Fruit fly (Drosophila melanogaster): ENCODE results near the gene Usp7.
A peak's percentile ranks its signal among the peaks of the same experiment; 100 is the strongest.

Usp7 gene

dm6 chrX:12003437-12004394 is 25.1 kb downstream of the Usp7 start, which contains the start of gene fw (continued):
- peak; percentile 7 to 34 for TF ChIP-seq dpn (GFP tag; optimal IDR thresholded peaks at IDR 0.05)
- peak; percentile 92 for TF ChIP-seq CG4707 (GFP tag; optimal IDR thresholded peaks at IDR 0.05)
- peak; percentile 25 for TF ChIP-seq CG2712 (tag; optimal IDR thresholded peaks at IDR 0.05)
- TF ChIP-seq GATAe (GFP tag; conservative IDR thresholded peaks at IDR 0.05) = no peak
- peak; percentile 65; the same call in 1 of the 2 replicates for TF ChIP-seq vvl (GFP tag; IDR thresholded peaks at IDR 0.05)
- TF ChIP-seq CG6689 (GFP tag; IDR thresholded peaks at IDR 0.05) = 0 out of 2 replicates have a peak, but pooled peaks have one; percentile 11
- no peak for TF ChIP-seq CG14667 (GFP tag; IDR thresholded peaks at IDR 0.05)
- TF ChIP-seq aop (GFP tag; IDR thresholded peaks at IDR 0.05) = no peak
- TF ChIP-seq zfh2 (GFP tag; optimal IDR thresholded peaks at IDR 0.05) = peak; percentile 19
- peak; percentile 45; the same call in 2 of the 3 replicates for TF ChIP-seq tgo (GFP tag; IDR thresholded peaks at IDR 0.05)
- TF ChIP-seq prd (optimal IDR thresholded peaks at IDR 0.05) = no peak
- peak; percentile 47; the same call in 1 of the 3 replicates for TF ChIP-seq prd (GFP tag; IDR thresholded peaks at IDR 0.05)
- peak; percentile 47; the same call in 1 of the 3 replicates for TF ChIP-seq H15 (GFP tag; IDR thresholded peaks at IDR 0.05)
- 0 out of 3 replicates have a peak, but pooled peaks have one; percentile 26 for TF ChIP-seq jigr1 (GFP tag; IDR thresholded peaks at IDR 0.05)
- TF ChIP-seq CG4820 (GFP tag; optimal IDR thresholded peaks at IDR 0.05) = no peak
- 0 out of 2 replicates have a peak, but pooled peaks have one; percentile 21 for TF ChIP-seq CG6272 (GFP tag; IDR thresholded peaks at IDR 0.05)
- TF ChIP-seq fd96Cb (tag; optimal IDR thresholded peaks at IDR 0.05) = peak; percentile 9
- 0 out of 3 replicates have a peak, but pooled peaks have one; percentile 6 for TF ChIP-seq CG3726 (GFP tag; IDR thresholded peaks at IDR 0.05)
- TF ChIP-seq Dll (GFP tag; IDR thresholded peaks at IDR 0.05; ENCODE audit: partially characterized antibody) = 0 out of 4 replicates have a peak, but pooled peaks have one; percentile 19
- no peak for TF ChIP-seq Nf-YC (tag; optimal IDR thresholded peaks at IDR 0.05)
- TF ChIP-seq CG11695 (GFP tag; IDR thresholded peaks at IDR 0.05) = 0 out of 3 replicates have a peak, but pooled peaks have one; percentile 43
- TF ChIP-seq pan (optimal IDR thresholded peaks at IDR 0.05) = no peak
- TF ChIP-seq pan (GFP tag; optimal IDR thresholded peaks at IDR 0.05 in 1 of 2, IDR thresholded peaks at IDR 0.05 in 1 of 2) = peak in 1 of 2 experiments; percentile 67
- TF ChIP-seq B-H1 (GFP tag; IDR thresholded peaks at IDR 0.05) = peak; percentile 15; the same call in 1 of the 3 replicates
- TF ChIP-seq onecut (GFP tag; IDR thresholded peaks at IDR 0.05) = no peak
- peak; percentile 66 for TF ChIP-seq lbe (GFP tag; optimal IDR thresholded peaks at IDR 0.05)
- no peak for TF ChIP-seq hkb (optimal IDR thresholded peaks at IDR 0.05)
- TF ChIP-seq hkb (GFP tag; IDR thresholded peaks at IDR 0.05) = peak; percentile 17; the same call in 1 of the 2 replicates
- peak; percentile 77 for TF ChIP-seq CG12769 (tag; optimal IDR thresholded peaks at IDR 0.05)
- peak; percentile 38 for TF ChIP-seq CG7839 (tag; optimal IDR thresholded peaks at IDR 0.05)
- TF ChIP-seq seq (GFP tag; IDR thresholded peaks at IDR 0.05) = no peak
- peak; percentile 57; the same call in 1 of the 2 replicates for TF ChIP-seq CG31441 (GFP tag; IDR thresholded peaks at IDR 0.05)
- no peak for TF ChIP-seq CG2199 (GFP tag; IDR thresholded peaks at IDR 0.05)
- TF ChIP-seq CG10959 (GFP tag; IDR thresholded peaks at IDR 0.05) = no peak
- peak; percentile 63 for TF ChIP-seq unpg (GFP tag; optimal IDR thresholded peaks at IDR 0.05)
- peak; percentile 1 for TF ChIP-seq tin (GFP tag; optimal IDR thresholded peaks at IDR 0.05)
- TF ChIP-seq Trl (optimal IDR thresholded peaks at IDR 0.05) = no peak
- TF ChIP-seq Trl (GFP tag; optimal IDR thresholded peaks at IDR 0.05) = peak; percentile 21
- peak in 1 of 3 experiments; percentile 23 for TF ChIP-seq lola (GFP tag; optimal IDR thresholded peaks at IDR 0.05)
- TF ChIP-seq CG12071 (GFP tag; optimal IDR thresholded peaks at IDR 0.05) = peak; percentile 12
- TF ChIP-seq CG13123 (GFP tag; optimal IDR thresholded peaks at IDR 0.05) = peak; percentile 24
- TF ChIP-seq NK7.1 (GFP tag; optimal IDR thresholded peaks at IDR 0.05) = peak; percentile 23
- TF ChIP-seq Oaz (GFP tag; IDR thresholded peaks at IDR 0.05) = no peak
- TF ChIP-seq nom (GFP tag; optimal IDR thresholded peaks at IDR 0.05) = no peak
- peak; percentile 73 for TF ChIP-seq CG5180 (GFP tag; optimal IDR thresholded peaks at IDR 0.05)
- no peak for TF ChIP-seq Sox100B (GFP tag; optimal IDR thresholded peaks at IDR 0.05)
- TF ChIP-seq gsb-n (tag; optimal IDR thresholded peaks at IDR 0.05) = no peak
- peak; percentile 54; the same call in 1 of the 3 replicates for TF ChIP-seq Optix (GFP tag; IDR thresholded peaks at IDR 0.05)
- no peak for TF ChIP-seq ash1 (GFP tag; optimal IDR thresholded peaks at IDR 0.05)
